Fruit fly (Drosophila melanogaster): Measurements from ENCODE around the gene CG8419.
A peak's percentile ranks its signal among the peaks of the same experiment; 100 is the strongest.

Gene CG8419

DNA sequence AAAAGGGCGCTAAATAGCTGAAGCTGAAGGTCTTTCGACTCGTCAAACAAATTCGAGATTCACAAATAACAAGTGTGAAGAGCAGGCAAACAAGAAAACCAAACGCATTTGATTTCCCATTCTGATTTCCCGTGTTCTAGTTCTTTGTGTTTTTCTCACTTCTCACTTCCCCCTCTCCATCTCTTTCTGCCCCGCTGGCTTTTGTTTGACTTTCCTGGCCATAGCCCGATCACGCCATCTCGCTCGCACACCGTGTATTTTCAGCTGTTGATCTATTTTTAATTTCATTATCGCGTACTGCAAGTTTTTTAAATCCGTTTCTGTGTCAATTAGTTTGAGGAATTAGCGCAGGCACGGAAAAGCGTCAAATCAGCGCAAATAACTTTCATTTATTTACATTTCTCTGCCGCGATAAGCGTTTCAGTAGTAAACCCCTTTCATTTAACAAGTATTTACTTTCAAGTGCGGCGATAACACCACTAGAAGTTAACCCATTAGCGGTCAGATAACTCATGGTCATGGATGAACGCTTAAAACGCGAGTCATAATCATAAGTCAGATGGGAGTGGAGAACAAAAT lies 42.3 kb upstream of the CG8419 start:
- TF ChIP-seq fru (GFP tag; optimal IDR thresholded peaks at IDR 0.05) (peak; percentile 6), Mio (GFP tag; optimal IDR thresholded peaks at IDR 0.05) (no peak), dl (GFP tag; optimal IDR thresholded peaks at IDR 0.05; ENCODE audit: insufficient read depth in 1 of 2, partially characterized antibody in 2 of 2) (peak in 1 of 2 experiments; percentile 3)

DNA sequence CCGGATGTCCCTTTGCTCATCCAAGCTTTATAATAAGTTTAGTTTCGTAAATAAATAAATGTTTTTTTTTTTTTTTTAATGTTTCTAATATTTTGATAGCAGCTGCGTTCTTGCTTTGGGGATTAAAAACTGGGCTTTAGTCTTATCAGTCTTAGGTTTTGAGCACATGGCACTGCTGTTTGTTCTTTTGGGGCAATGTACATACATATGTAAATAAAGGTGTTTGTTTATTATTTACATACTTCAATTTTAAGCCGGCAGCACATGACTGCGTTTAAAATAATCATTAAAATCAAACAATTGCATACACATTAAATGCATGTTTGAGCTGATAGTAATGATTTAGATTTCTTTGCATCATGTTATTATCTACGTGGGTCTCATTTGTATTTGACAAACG lies 41.8 kb upstream of the CG8419 start:
- TF ChIP-seq Dfd (GFP tag; optimal IDR thresholded peaks at IDR 0.05) (no peak), rgr (GFP tag; optimal IDR thresholded peaks at IDR 0.05) (peak; percentile 73), Hnf4 (GFP tag; optimal IDR thresholded peaks at IDR 0.05) (peak; percentile 67), ey (GFP tag; optimal IDR thresholded peaks at IDR 0.05) (no peak), CG32264 (GFP tag; optimal IDR thresholded peaks at IDR 0.05) (no peak), GATAd (GFP tag; optimal IDR thresholded peaks at IDR 0.05) (no peak), dsf (GFP tag; optimal IDR thresholded peaks at IDR 0.05; ENCODE audit: borderline replicate concordance) (peak; percentile 35), tai (GFP tag; optimal IDR thresholded peaks at IDR 0.05) (peak; percentile 62), fru (GFP tag; optimal IDR thresholded peaks at IDR 0.05) (no peak), foxo (GFP tag; optimal IDR thresholded peaks at IDR 0.05) (peak in 1 of 2 experiments; percentile 45), OdsH (GFP tag; optimal IDR thresholded peaks at IDR 0.05) (peak; percentile 47), N (GFP tag; optimal IDR thresholded peaks at IDR 0.05) (no peak), Sp1 (GFP tag; optimal IDR thresholded peaks at IDR 0.05) (peak; percentile 52), br (GFP tag; optimal IDR thresholded peaks at IDR 0.05) (peak; percentile 19), Mio (GFP tag; optimal IDR thresholded peaks at IDR 0.05) (no peak), dmrt93B (GFP tag; optimal IDR thresholded peaks at IDR 0.05) (peak; percentile 38), Dif (GFP tag; optimal IDR thresholded peaks at IDR 0.05; ENCODE audit: partially characterized antibody) (no peak), lola (GFP tag; optimal IDR thresholded peaks at IDR 0.05) (no peak), dl (GFP tag; optimal IDR thresholded peaks at IDR 0.05; ENCODE audit: insufficient read depth in 1 of 2, partially characterized antibody in 2 of 2) (no peak), HLH106 (tag; optimal IDR thresholded peaks at IDR 0.05) (peak; percentile 5), woc (GFP tag; optimal IDR thresholded peaks at IDR 0.05) (no peak), brk (GFP tag; optimal IDR thresholded peaks at IDR 0.05) (peak; percentile 63), psq (GFP tag; optimal IDR thresholded peaks at IDR 0.05) (peak; percentile 41), Jra (GFP tag; optimal IDR thresholded peaks at IDR 0.05) (peak; percentile 61), Hr78 (GFP tag; optimal IDR thresholded peaks at IDR 0.05) (no peak), jim (GFP tag; optimal IDR thresholded peaks at IDR 0.05) (no peak), Vsx2 (GFP tag; optimal IDR thresholded peaks at IDR 0.05; ENCODE audit: partially characterized antibody) (no peak), sage (GFP tag; optimal IDR thresholded peaks at IDR 0.05) (peak; percentile 3), Hr83 (GFP tag; optimal IDR thresholded peaks at IDR 0.05; ENCODE audit: poor library complexity, severe bottlenecking) (peak; percentile 96), Rel (GFP tag; optimal IDR thresholded peaks at IDR 0.05) (no peak), Rel (tag; optimal IDR thresholded peaks at IDR 0.05) (no peak), usp (GFP tag; optimal IDR thresholded peaks at IDR 0.05) (no peak), CrebA (GFP tag; optimal IDR thresholded peaks at IDR 0.05; ENCODE audit: borderline replicate concordance) (no peak), sv (GFP tag; optimal IDR thresholded peaks at IDR 0.05) (peak; percentile 41), Myc (optimal IDR thresholded peaks at IDR 0.05) (no peak), Abd-B (GFP tag; optimal IDR thresholded peaks at IDR 0.05) (no peak), CG9705 (GFP tag; optimal IDR thresholded peaks at IDR 0.05) (no peak), pan (optimal IDR thresholded peaks at IDR 0.05) (no peak), h (GFP tag; optimal IDR thresholded peaks at IDR 0.05) (peak; percentile 62)

Data from whole organism, wandering third instar larva.